Worm (Caenorhabditis elegans): ENCODE data around the gene snt-2.

The snt-2 gene

ce11 chrIII:764884-765283, 28.6 kb downstream of the snt-2 start, which contains the start of gene ptl-1:
ptl-1 (plus strand) TSS chrIII:765184.
- TF ChIP-seq rpc-1 (optimal IDR thresholded peaks at IDR 0.05) (no peak), rpc-1 (tag; optimal IDR thresholded peaks at IDR 0.05) (no peak), C06A6.2 (GFP tag; conservative IDR thresholded peaks at IDR 0.05) (no peak), rcor-1 (GFP tag; IDR thresholded peaks at IDR 0.05) (no peak), snpc-1.3 (tag; optimal IDR thresholded peaks at IDR 0.05; ENCODE audit: insufficient read depth) (no peak)

ce11 chrIII:764404-764803, 29.1 kb downstream of the snt-2 start:
- TF ChIP-seq atf-7 (tag; optimal IDR thresholded peaks at IDR 0.05) (no peak), F10E7.11 (tag; optimal IDR thresholded peaks at IDR 0.05) (no peak), K12H6.12 (tag; optimal IDR thresholded peaks at IDR 0.05) (peak; percentile 43), cebp-1 (GFP tag; IDR thresholded peaks at IDR 0.05) (no peak), cebp-1 (tag; optimal IDR thresholded peaks at IDR 0.05) (peak; percentile 32), C17E4.6 (GFP tag; IDR thresholded peaks at IDR 0.05) (no peak), zfh-2 (GFP tag; conservative IDR thresholded peaks at IDR 0.05) (0 out of 2 replicates have a peak, but pooled peaks have one; percentile 21), pha-4 (tag; optimal IDR thresholded peaks at IDR 0.05) (no peak), lin-26 (GFP tag; IDR thresholded peaks at IDR 0.05) (no peak)

- no peak for TF ChIP-seq let-526 (GFP tag; IDR thresholded peaks at IDR 0.05)
- TF ChIP-seq ztf-26 (tag; optimal IDR thresholded peaks at IDR 0.05) = no peak
- no peak for TF ChIP-seq rpc-1 (optimal IDR thresholded peaks at IDR 0.05)
- no peak for TF ChIP-seq rpc-1 (tag; optimal IDR thresholded peaks at IDR 0.05)
These were observed 31.0 kb downstream of the snt-2 start for ce11 chrIII:762508-762907.

- no peak for TF ChIP-seq lin-26 (GFP tag; IDR thresholded peaks at IDR 0.05)
- no peak for TF ChIP-seq ceh-100 (GFP tag; IDR thresholded peaks at IDR 0.05)
- TF ChIP-seq ztf-18 (tag; optimal IDR thresholded peaks at IDR 0.05) = no peak
- no peak for TF ChIP-seq F37B4.10 (GFP tag; IDR thresholded peaks at IDR 0.05)
- TF ChIP-seq lsl-1 (GFP tag; optimal IDR thresholded peaks at IDR 0.05) = no peak
These were observed 32.1 kb downstream of the snt-2 start, which contains the start of gene nlp-52 for ce11 chrIII:761476-761875. nlp-52 (plus strand) TSS chrIII:761776.

ce11 chrIII:759675-760074, 33.9 kb downstream of the snt-2 start:
- TF ChIP-seq cebp-1 (GFP tag; IDR thresholded peaks at IDR 0.05) = no peak
- TF ChIP-seq cebp-1 (tag; optimal IDR thresholded peaks at IDR 0.05) = peak; percentile 23
- TF ChIP-seq hsf-1 (GFP tag; IDR thresholded peaks at IDR 0.05) = no peak

ce11 chrIII:757981-758380, 35.6 kb downstream of the snt-2 start, which contains the start of gene T17H7.7:
T17H7.7 (minus strand) TSS chrIII:758081.
- TF ChIP-seq hlh-26 (GFP tag; conservative IDR thresholded peaks at IDR 0.05) (no peak), snpc-4 (GFP tag; optimal IDR thresholded peaks at IDR 0.05) (no peak), snpc-4 (tag; optimal IDR thresholded peaks at IDR 0.05) (no peak), nfya-2 (GFP tag; IDR thresholded peaks at IDR 0.05) (no peak), ama-1 (optimal IDR thresholded peaks at IDR 0.05) (no peak), ama-1 (GFP tag; optimal IDR thresholded peaks at IDR 0.05) (no peak), lir-1 (GFP tag; conservative IDR thresholded peaks at IDR 0.05) (no peak), ztf-22 (GFP tag; optimal IDR thresholded peaks at IDR 0.05) (no peak), xnd-1 (tag; optimal IDR thresholded peaks at IDR 0.05) (no peak), F57A8.1 (GFP tag; optimal IDR thresholded peaks at IDR 0.05) (no peak), madf-3 (GFP tag; IDR thresholded peaks at IDR 0.05) (no peak), hmg-1.2 (GFP tag; IDR thresholded peaks at IDR 0.05) (no peak), snpc-1.3 (tag; optimal IDR thresholded peaks at IDR 0.05; ENCODE audit: insufficient read depth) (no peak), B0261.1 (tag; optimal IDR thresholded peaks at IDR 0.05) (no peak), attf-6 (GFP tag; IDR thresholded peaks at IDR 0.05) (no peak), lin-40 (tag; optimal IDR thresholded peaks at IDR 0.05) (no peak), ztf-6 (GFP tag; IDR thresholded peaks at IDR 0.05) (no peak), attf-5 (GFP tag; optimal IDR thresholded peaks at IDR 0.05) (no peak), unc-62 (GFP tag; optimal IDR thresholded peaks at IDR 0.05) (no peak)

Data from whole organism, young adult.